Fruit fly (Drosophila melanogaster) whole organism, wandering third instar larva: ENCODE measurements around the gene tank.

Experiments used
- CG32264 ChIP-seq: fragments of 200-800 bp; sonication (Bioruptor generic); optimal IDR thresholded peaks from 2 replicates; lab custom pipeline; 2016; ENCODE audit warnings: missing biosample characterization, missing genetic modification characterization
- Mio ChIP-seq: sonication (Bioruptor generic); optimal IDR thresholded peaks from 2 replicates; lab custom pipeline; 2016; ENCODE audit warnings: missing biosample characterization, missing genetic modification characterization
- dl ChIP-seq, 2 experiments: fragments of 175-275, 200-275 bp in 1 of 2; fragments of 200-275 bp in 1 of 2; sonication (Bioruptor generic); optimal IDR thresholded peaks; lab custom pipeline; 2018; ENCODE audit warnings: mild to moderate bottlenecking in 2 of 2, missing biosample characterization in 2 of 2, missing genetic modification characterization in 2 of 2, moderate library complexity in 2 of 2; ENCODE audit not compliant: partially characterized antibody in 2 of 2, insufficient read depth in 1 of 2
- dmrt93B ChIP-seq: fragments of 200-800 bp; sonication (Bioruptor generic); optimal IDR thresholded peaks from 2 replicates; lab custom pipeline; 2018; ENCODE audit warnings: missing biosample characterization, mild to moderate bottlenecking, missing genetic modification characterization

- TF ChIP-seq dl (GFP tag; optimal IDR thresholded peaks at IDR 0.05; lab: Kevin White, UChicago; ENCODE audit: insufficient read depth in 1 of 2, partially characterized antibody in 2 of 2) (no peak), dmrt93B (GFP tag; lab: Kevin White, UChicago) (no peak), CG32264 (GFP tag; lab: Kevin White, UChicago) (no peak), Mio (no peak)
These were observed 36.0 kb downstream of the tank start, which contains the start of gene slf for dm6 chr2L:4801705-4802216.
